Worm (Caenorhabditis elegans): ENCODE data around the gene ZK131.11.
"Not testable (repeated sequence)": the region's sequence is repeated elsewhere in the genome, so short reads cannot be mapped to it uniquely, and the experiment has no call there.

ce11 chrII:13829123-13829996, 37.3 kb downstream of the ZK131.11 start:
- TF ChIP-seq ama-1 (optimal IDR thresholded peaks at IDR 0.05); ceh-18 (tag; optimal IDR thresholded peaks at IDR 0.05); ceh-48 (tag; optimal IDR thresholded peaks at IDR 0.05); ceh-6 (GFP tag; optimal IDR thresholded peaks at IDR 0.05); T23F11.4 (GFP tag; optimal IDR thresholded peaks at IDR 0.05); unc-3 (GFP tag; conservative IDR thresholded peaks at IDR 0.05); unc-3 (tag; optimal IDR thresholded peaks at IDR 0.05); ttx-3 (tag; optimal IDR thresholded peaks at IDR 0.05): not testable (repeated sequence)

Measured in whole organism, late embryonic.